Worm (Caenorhabditis elegans) whole organism, young adult: ENCODE data around the gene toe-2.
A peak's percentile ranks its signal among the peaks of the same experiment; 100 is the strongest.

ENCODE experiments used
- B0261.1 ChIP-seq: sonication (generic microtip); optimal IDR thresholded peaks from 2 replicates; lab custom pipeline; 2016; ENCODE audit warnings: mild to moderate bottlenecking, missing genetic modification characterization, moderate library complexity, missing compliant biosample characterization
- F10E7.11 ChIP-seq: sonication (generic microtip); optimal IDR thresholded peaks from 2 replicates; lab custom pipeline; 2017; ENCODE audit warnings: mild to moderate bottlenecking, missing genetic modification characterization, moderate library complexity, missing compliant biosample characterization
- F49E8.2 ChIP-seq: sonication (generic microtip); optimal IDR thresholded peaks from 3 replicates; lab custom pipeline; 2017; ENCODE audit warnings: missing genetic modification characterization, mild to moderate bottlenecking, missing compliant biosample characterization, antibody characterized with exemption, moderate library complexity; ENCODE audit not compliant: insufficient read depth
- K11D2.4 ChIP-seq: fragments of 200-800 bp; sonication (Bioruptor generic); IDR thresholded peaks from 2 replicates; pipeline ENCODE4 v1.3.6; 2022; ENCODE audit warnings: missing genetic modification reagents, missing genetic modification characterization, missing compliant biosample characterization
- T07F8.4 ChIP-seq: sonication (generic microtip); optimal IDR thresholded peaks from 2 replicates; lab custom pipeline; 2016; ENCODE audit warnings: mild to moderate bottlenecking, missing genetic modification characterization, moderate library complexity, missing compliant biosample characterization
- T26A5.8 ChIP-seq: sonication (generic microtip); optimal IDR thresholded peaks from 2 replicates; lab custom pipeline; 2016; ENCODE audit warnings: missing genetic modification characterization, missing compliant biosample characterization
- Y53G8AR.9 ChIP-seq: fragments of 200-800 bp; sonication (Bioruptor generic); conservative IDR thresholded peaks from 2 replicates; pipeline ENCODE4 v1.3.6; 2022; ENCODE audit warnings: missing genetic modification reagents, missing genetic modification characterization, missing compliant biosample characterization
- aptf-3 ChIP-seq: fragments of 200-800 bp; sonication (Bioruptor generic); IDR thresholded peaks from 2 replicates; pipeline ENCODE4 v1.3.6; 2022; ENCODE audit warnings: missing genetic modification characterization, missing compliant biosample characterization
- athp-1 ChIP-seq: sonication (generic microtip); optimal IDR thresholded peaks from 2 replicates; lab custom pipeline; 2017; ENCODE audit warnings: mild to moderate bottlenecking, missing genetic modification characterization, missing compliant biosample characterization
- attf-6 ChIP-seq: fragments of 200-800 bp; sonication (Bioruptor generic); IDR thresholded peaks from 2 replicates; pipeline ENCODE4 v1.3.6; 2022; ENCODE audit warnings: missing genetic modification reagents, missing genetic modification characterization, missing compliant biosample characterization
- bed-2 ChIP-seq: fragments of 200-800 bp; sonication (Bioruptor generic); IDR thresholded peaks from 2 replicates; pipeline ENCODE4 v1.3.6; 2022; ENCODE audit warnings: missing genetic modification reagents, missing genetic modification characterization, missing compliant biosample characterization
- cebp-1 ChIP-seq, 2 experiments: fragments of 200-800 bp in 1 of 2; sonication (Bioruptor generic) in 1 of 2; sonication (generic microtip) in 1 of 2; IDR thresholded peaks in 1 of 2; optimal IDR thresholded peaks in 1 of 2; 2 replicates each; pipeline versions ENCODE4 v1.3.6 to Lab custom; 2017 to 2022; ENCODE audit warnings: missing compliant biosample characterization in 2 of 2, missing genetic modification characterization in 2 of 2, mild to moderate bottlenecking in 1 of 2, missing genetic modification reagents in 1 of 2, moderate library complexity in 1 of 2
- dox-1 ChIP-seq: fragments of 200-800 bp; sonication (Bioruptor generic); IDR thresholded peaks from 2 replicates; pipeline ENCODE4 v1.3.6; 2022; ENCODE audit warnings: missing genetic modification reagents, missing genetic modification characterization, missing compliant biosample characterization
- dpl-1 ChIP-seq: fragments of 150-350 bp; optimal IDR thresholded peaks from 2 replicates; lab custom pipeline; 2014; ENCODE audit warnings: missing biosample characterization, missing genetic modification reagents, missing genetic modification characterization
- egl-18 ChIP-seq: fragments of 200-800 bp; sonication (Bioruptor generic); IDR thresholded peaks from 2 replicates; pipeline ENCODE4 v1.3.6; 2022; ENCODE audit warnings: missing genetic modification reagents, missing genetic modification characterization, missing compliant biosample characterization
- egl-44 ChIP-seq: fragments of 200-800 bp; sonication (Bioruptor generic); IDR thresholded peaks from 2 replicates; pipeline ENCODE4 v1.3.6; 2022; ENCODE audit warnings: missing genetic modification reagents, missing genetic modification characterization, missing compliant biosample characterization
- ets-4 ChIP-seq: fragments of 200-800 bp; sonication (Bioruptor generic); optimal IDR thresholded peaks from 2 replicates; lab custom pipeline; 2018; ENCODE audit warnings: mild to moderate bottlenecking, missing genetic modification characterization, missing compliant biosample characterization
- gei-17 ChIP-seq: fragments of 200-800 bp; sonication (Bioruptor generic); optimal IDR thresholded peaks from 2 replicates; lab custom pipeline; 2018; ENCODE audit warnings: mild to moderate bottlenecking, missing genetic modification characterization, missing compliant biosample characterization
- him-1 ChIP-seq: sonication (generic microtip); optimal IDR thresholded peaks from 2 replicates; lab custom pipeline; 2016; ENCODE audit warnings: missing genotype, missing genetic modification reagents, missing genetic modification characterization, missing compliant biosample characterization
- hlh-12 ChIP-seq: sonication (generic microtip); optimal IDR thresholded peaks from 2 replicates; lab custom pipeline; 2016; ENCODE audit warnings: missing genetic modification characterization, missing compliant biosample characterization
- lag-1 ChIP-seq: fragments of 200-800 bp; sonication (Bioruptor generic); IDR thresholded peaks from 2 replicates; pipeline ENCODE4 v1.3.6; 2022; ENCODE audit warnings: missing genetic modification reagents, missing genetic modification characterization, missing compliant biosample characterization
- let-607 ChIP-seq, 2 experiments: fragments of 200-800 bp in 1 of 2; sonication (Bioruptor generic) in 1 of 2; sonication (generic microtip) in 1 of 2; optimal IDR thresholded peaks; 2 replicates each; lab custom pipeline; 2016 to 2018; ENCODE audit warnings: mild to moderate bottlenecking in 2 of 2, missing compliant biosample characterization in 2 of 2, missing genetic modification characterization in 2 of 2, moderate library complexity in 2 of 2, missing genotype in 1 of 2
- lin-26 ChIP-seq: fragments of 200-800 bp; sonication (Bioruptor generic); IDR thresholded peaks from 2 replicates; pipeline ENCODE4 v1.3.6; 2022; ENCODE audit warnings: missing genetic modification reagents, missing genetic modification characterization, missing compliant biosample characterization
- lin-40 ChIP-seq: sonication (generic microtip); optimal IDR thresholded peaks from 2 replicates; lab custom pipeline; 2016; ENCODE audit warnings: missing genetic modification characterization, mild to moderate bottlenecking, missing compliant biosample characterization, missing genotype, missing genetic modification reagents
- mcd-1 ChIP-seq: fragments of 200-800 bp; sonication (Bioruptor generic); IDR thresholded peaks from 2 replicates; pipeline ENCODE4 v1.3.6; 2022; ENCODE audit warnings: missing genetic modification reagents, missing genetic modification characterization, missing compliant biosample characterization
- mxl-1 ChIP-seq: sonication (generic microtip); optimal IDR thresholded peaks from 2 replicates; lab custom pipeline; 2016; ENCODE audit warnings: missing genetic modification characterization, missing compliant biosample characterization
- nfyb-1 ChIP-seq: fragments of 200-800 bp; sonication (Bioruptor generic); IDR thresholded peaks from 2 replicates; pipeline ENCODE4 v1.3.6; 2022; ENCODE audit warnings: missing genetic modification reagents, missing genetic modification characterization, missing compliant biosample characterization
- nhr-120 ChIP-seq: fragments of 200-800 bp; sonication (Bioruptor generic); IDR thresholded peaks from 2 replicates; pipeline ENCODE4 v1.3.6; 2022; ENCODE audit warnings: missing genetic modification characterization, missing compliant biosample characterization
- nhr-80 ChIP-seq: sonication (generic microtip); optimal IDR thresholded peaks from 2 replicates; lab custom pipeline; 2016; ENCODE audit warnings: missing genetic modification characterization, missing compliant biosample characterization
- rpc-1 ChIP-seq, 2 experiments: fragments of 150-350 bp in 1 of 2; sonication (generic microtip) in 1 of 2; optimal IDR thresholded peaks; 2 replicates each; lab custom pipeline; 2014 to 2018; ENCODE audit warnings: missing biosample characterization in 1 of 2, missing genetic modification characterization in 1 of 2, missing genetic modification reagents in 1 of 2, missing genotype in 1 of 2
- snpc-1.3 ChIP-seq: sonication (generic microtip); optimal IDR thresholded peaks from 2 replicates; lab custom pipeline; 2017; ENCODE audit warnings: missing genetic modification characterization, mild to moderate bottlenecking, missing compliant biosample characterization, antibody characterized with exemption, moderate library complexity, missing genotype, missing genetic modification reagents; ENCODE audit not compliant: insufficient read depth
- somi-1 ChIP-seq: fragments of 200-800 bp; sonication (Bioruptor generic); optimal IDR thresholded peaks from 2 replicates; lab custom pipeline; 2018; ENCODE audit warnings: mild to moderate bottlenecking, missing genetic modification characterization, missing compliant biosample characterization
- tbp1 ChIP-seq: fragments of 200-800 bp; sonication (Bioruptor generic); optimal IDR thresholded peaks from 2 replicates; lab custom pipeline; 2018; ENCODE audit warnings: mild to moderate bottlenecking, missing genetic modification characterization, missing compliant biosample characterization
- tlf-1 ChIP-seq: fragments of 200-800 bp; sonication (Bioruptor generic); optimal IDR thresholded peaks from 2 replicates; lab custom pipeline; 2018; ENCODE audit warnings: mild to moderate bottlenecking, missing genetic modification characterization, missing compliant biosample characterization
- zfh-2 ChIP-seq: fragments of 200-800 bp; sonication (Bioruptor generic); conservative IDR thresholded peaks from 2 replicates; pipeline ENCODE4 v1.3.6; 2022; ENCODE audit warnings: missing genetic modification reagents, missing genetic modification characterization, missing compliant biosample characterization
- ztf-22 ChIP-seq: fragments of 200-800 bp; sonication (Bioruptor generic); optimal IDR thresholded peaks from 2 replicates; lab custom pipeline; 2018; ENCODE audit warnings: mild to moderate bottlenecking, missing genetic modification characterization, moderate library complexity, missing compliant biosample characterization
- ztf-26 ChIP-seq: sonication (generic microtip); optimal IDR thresholded peaks from 2 replicates; lab custom pipeline; 2017; ENCODE audit warnings: missing genetic modification characterization, missing compliant biosample characterization
- ztf-28 ChIP-seq: fragments of 200-800 bp; sonication (Bioruptor generic); IDR thresholded peaks from 2 replicates; pipeline ENCODE4 v1.3.6; 2022; ENCODE audit warnings: missing genetic modification reagents, missing genetic modification characterization, missing compliant biosample characterization
- ztf-3 ChIP-seq: fragments of 200-800 bp; sonication (Bioruptor generic); optimal IDR thresholded peaks from 2 replicates; lab custom pipeline; 2018; ENCODE audit warnings: mild to moderate bottlenecking, missing genetic modification characterization, missing compliant biosample characterization

toe-2 gene

DNA sequence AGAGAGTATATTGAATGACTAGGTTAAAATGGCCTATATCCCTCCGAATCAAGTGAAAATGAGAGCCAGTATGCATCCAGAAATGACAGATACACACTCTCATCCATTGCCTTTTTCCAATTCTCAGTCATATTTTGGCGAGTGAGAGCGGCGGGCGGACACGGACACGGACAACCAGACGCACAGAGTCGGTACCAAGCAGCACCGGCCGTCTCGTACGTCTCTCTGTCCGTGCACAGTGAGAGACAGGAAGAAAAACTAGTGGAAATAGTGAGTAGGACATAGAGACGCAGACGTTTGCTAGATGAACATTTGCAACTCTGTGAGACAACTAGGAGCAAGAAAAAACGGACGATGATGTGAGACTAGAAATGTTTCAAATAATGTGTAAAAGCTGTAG lies 42.1 kb upstream of the toe-2 start (continued):
- TF ChIP-seq gei-17 (no peak), tbp1 (GFP tag; lab: Kevin White, UChicago) (peak; percentile 11), K11D2.4 (GFP tag; lab: Robert Waterston, UW) (no peak), ztf-28 (GFP tag; lab: Robert Waterston, UW) (no peak), let-607 (tag; optimal IDR thresholded peaks at IDR 0.05; lab: Kevin White, UChicago) (no peak), T07F8.4 (tag; lab: Kevin White, UChicago) (no peak), bed-2 (no peak), dpl-1 (GFP tag; lab: Kevin White, UChicago) (no peak), lin-40 (tag; lab: Kevin White, UChicago) (no peak), ztf-22 (GFP tag; lab: Kevin White, UChicago) (no peak), F10E7.11 (no peak), egl-18 (GFP tag; lab: Robert Waterston, UW) (no peak), Y53G8AR.9 (GFP tag; lab: Robert Waterston, UW) (no peak), zfh-2 (peak; percentile 49), lag-1 (no peak), mxl-1 (tag; lab: Kevin White, UChicago) (no peak), ztf-26 (tag; lab: Kevin White, UChicago) (no peak), athp-1 (tag; lab: Kevin White, UChicago) (no peak), lin-26 (GFP tag; lab: Robert Waterston, UW) (no peak), ets-4 (GFP tag; lab: Kevin White, UChicago) (no peak), nhr-120 (GFP tag; lab: Robert Waterston, UW) (no peak), hlh-12 (tag; lab: Kevin White, UChicago) (no peak), cebp-1 (GFP tag; IDR thresholded peaks at IDR 0.05; lab: Robert Waterston, UW) (no peak), cebp-1 (tag; optimal IDR thresholded peaks at IDR 0.05; lab: Kevin White, UChicago) (peak; percentile 46), somi-1 (GFP tag; lab: Kevin White, UChicago) (no peak), mcd-1 (0 out of 2 replicates have a peak, but pooled peaks have one; percentile 8), B0261.1 (no peak), nfyb-1 (GFP tag; lab: Robert Waterston, UW) (0 out of 2 replicates have a peak, but pooled peaks have one; percentile 22), tlf-1 (GFP tag; lab: Kevin White, UChicago) (no peak), F49E8.2 (no peak), dox-1 (GFP tag; lab: Robert Waterston, UW) (no peak), egl-44 (GFP tag; lab: Robert Waterston, UW) (no peak), him-1 (tag; lab: Kevin White, UChicago) (no peak), T26A5.8 (tag; lab: Kevin White, UChicago) (no peak), rpc-1 (optimal IDR thresholded peaks at IDR 0.05; lab: Kevin White, UChicago) (no peak), rpc-1 (tag; optimal IDR thresholded peaks at IDR 0.05; lab: Kevin White, UChicago) (no peak), attf-6 (no peak), ztf-3 (GFP tag; lab: Kevin White, UChicago) (no peak), snpc-1.3 (tag; lab: Kevin White, UChicago) (no peak), aptf-3 (GFP tag; lab: Robert Waterston, UW) (no peak), nhr-80 (tag; lab: Kevin White, UChicago) (peak; percentile 44)
